Worm (Caenorhabditis elegans) whole organism, L4 larva: ENCODE results near the gene brap-2.

ENCODE experiments used
- F37D6.2 ChIP-seq: sonication (generic microtip); optimal IDR thresholded peaks from 2 replicates; lab custom pipeline; 2016; ENCODE audit warnings: mild to moderate bottlenecking, missing genetic modification characterization, missing compliant biosample characterization
- Y5F2A.4 ChIP-seq: fragments of 200-800 bp; sonication (Bioruptor generic); optimal IDR thresholded peaks from 2 replicates; lab custom pipeline; 2018; ENCODE audit warnings: mild to moderate bottlenecking, missing genetic modification characterization, missing compliant biosample characterization
- Y75B8A.6 ChIP-seq: fragments of 200-800 bp; sonication (Bioruptor generic); IDR thresholded peaks from 2 replicates; pipeline ENCODE4 v1.3.6; 2022; ENCODE audit warnings: missing genetic modification reagents, missing genetic modification characterization, missing compliant biosample characterization
- aha-1 ChIP-seq: fragments of 150-350 bp; peaks from one replicate; lab custom pipeline; 2014; ENCODE audit warnings: missing biosample characterization, missing genetic modification characterization
- attf-4 ChIP-seq: sonication (generic microtip); optimal IDR thresholded peaks from 3 replicates; lab custom pipeline; 2017; ENCODE audit warnings: missing biosample characterization, missing genetic modification characterization
- ceh-20 ChIP-seq: fragments of 200-800 bp; sonication (Bioruptor generic); IDR thresholded peaks from 2 replicates; pipeline ENCODE4 v1.3.6; 2022; ENCODE audit warnings: missing genetic modification reagents, missing genetic modification characterization, missing compliant biosample characterization
- ces-1 ChIP-seq: fragments of 150-350 bp; sonication (generic microtip); optimal IDR thresholded peaks from 4 replicates; lab custom pipeline; 2014; ENCODE audit warnings: missing biosample characterization, missing genetic modification reagents, missing genetic modification characterization
- cey-2 ChIP-seq: sonication (generic microtip); optimal IDR thresholded peaks from 3 replicates; lab custom pipeline; 2017; ENCODE audit warnings: missing genetic modification characterization, mild to moderate bottlenecking, missing compliant biosample characterization, antibody characterized with exemption, borderline replicate concordance; ENCODE audit not compliant: insufficient read depth
- daf-12 ChIP-seq: fragments of 150-350 bp; optimal IDR thresholded peaks from 2 replicates; lab custom pipeline; 2014; ENCODE audit warnings: missing biosample characterization, missing genetic modification reagents, missing genetic modification characterization
- daf-8 ChIP-seq: fragments of 200-800 bp; sonication (Bioruptor generic); IDR thresholded peaks from 2 replicates; pipeline ENCODE4 v1.3.6; 2022; ENCODE audit warnings: missing genetic modification characterization, missing compliant biosample characterization
- dmd-6 ChIP-seq: fragments of 200-800 bp; sonication (Bioruptor generic); IDR thresholded peaks from 2 replicates; pipeline ENCODE4 v1.3.6; 2022; ENCODE audit warnings: missing genetic modification reagents, missing genetic modification characterization, missing compliant biosample characterization
- dmd-8 ChIP-seq: fragments of 200-800 bp; sonication (Bioruptor generic); IDR thresholded peaks from 2 replicates; pipeline ENCODE4 v1.3.6; 2022; ENCODE audit warnings: missing genetic modification characterization, missing compliant biosample characterization
- dpl-1 ChIP-seq: fragments of 150-350 bp; optimal IDR thresholded peaks from 2 replicates; lab custom pipeline; 2014; ENCODE audit warnings: missing biosample characterization, missing genetic modification reagents, missing genetic modification characterization
- duxl-1 ChIP-seq: sonication (generic microtip); optimal IDR thresholded peaks from 2 replicates; lab custom pipeline; 2016; ENCODE audit warnings: mild to moderate bottlenecking, missing genetic modification characterization, moderate library complexity, missing compliant biosample characterization; ENCODE audit not compliant: poor library complexity
- egl-43 ChIP-seq: fragments of 200-800 bp; sonication (Bioruptor generic); IDR thresholded peaks from 2 replicates; pipeline ENCODE4 v1.3.6; 2022; ENCODE audit warnings: missing genetic modification reagents, missing genetic modification characterization, missing compliant biosample characterization
- fkh-10 ChIP-seq: fragments of 150-350 bp; optimal IDR thresholded peaks from 2 replicates; lab custom pipeline; 2014; ENCODE audit warnings: missing biosample characterization, missing genetic modification reagents, missing genetic modification characterization
- gei-8 ChIP-seq: fragments of 200-800 bp; sonication (Bioruptor generic); optimal IDR thresholded peaks from 2 replicates; lab custom pipeline; 2018; ENCODE audit warnings: mild to moderate bottlenecking, missing genetic modification characterization, missing compliant biosample characterization
- hlh-11 ChIP-seq: fragments of 200-800 bp; sonication (Bioruptor generic); optimal IDR thresholded peaks from 2 replicates; lab custom pipeline; 2018; ENCODE audit warnings: mild to moderate bottlenecking, missing genetic modification characterization, missing compliant biosample characterization
- hlh-30 ChIP-seq: sonication (generic microtip); optimal IDR thresholded peaks from 2 replicates; lab custom pipeline; 2017; ENCODE audit warnings: antibody characterized with exemption, mild to moderate bottlenecking, missing genetic modification characterization, missing compliant biosample characterization; ENCODE audit not compliant: insufficient read depth
- lin-13 ChIP-seq: fragments of 150-350 bp; optimal IDR thresholded peaks from 2 replicates; lab custom pipeline; 2014; ENCODE audit warnings: missing biosample characterization, missing genetic modification reagents, missing genetic modification characterization
- lin-39 ChIP-seq: fragments of 150-350 bp; optimal IDR thresholded peaks from 2 replicates; lab custom pipeline; 2014; ENCODE audit warnings: missing biosample characterization, missing genetic modification reagents, missing genetic modification characterization
- lir-3 ChIP-seq: sonication (generic microtip); optimal IDR thresholded peaks from 2 replicates; lab custom pipeline; 2016; ENCODE audit warnings: mild to moderate bottlenecking, missing genetic modification characterization, missing compliant biosample characterization
- lsy-2 ChIP-seq, 2 experiments: fragments of 150-350 bp in 1 of 2; sonication (generic microtip) in 1 of 2; optimal IDR thresholded peaks; 2 replicates each; lab custom pipeline; 2014 to 2017; ENCODE audit warnings: missing biosample characterization in 2 of 2, missing genetic modification characterization in 2 of 2
- mep-1 ChIP-seq: fragments of 150-350 bp; sonication (generic microtip); optimal IDR thresholded peaks from 3 replicates; lab custom pipeline; 2014; ENCODE audit warnings: missing biosample characterization, missing genetic modification characterization
- mes-2 ChIP-seq: sonication (generic microtip); optimal IDR thresholded peaks from 2 replicates; lab custom pipeline; 2016; ENCODE audit warnings: missing genotype, mild to moderate bottlenecking, missing genetic modification characterization, missing compliant biosample characterization; ENCODE audit not compliant: poor library complexity, severe bottlenecking
- mxl-2 ChIP-seq: fragments of 200-800 bp; sonication (Bioruptor generic); conservative IDR thresholded peaks from 2 replicates; pipeline ENCODE4 v1.3.6; 2022; ENCODE audit warnings: missing genetic modification reagents, missing genetic modification characterization, missing compliant biosample characterization
- mxl-3 ChIP-seq: fragments of 200-800 bp; sonication (Bioruptor generic); optimal IDR thresholded peaks from 2 replicates; lab custom pipeline; 2018; ENCODE audit warnings: mild to moderate bottlenecking, missing genetic modification characterization, missing compliant biosample characterization
- nhr-102 ChIP-seq: sonication (generic microtip); optimal IDR thresholded peaks from 2 replicates; lab custom pipeline; 2016; ENCODE audit warnings: mild to moderate bottlenecking, missing genetic modification characterization, moderate library complexity, missing compliant biosample characterization
- nhr-11 ChIP-seq: fragments of 150-350 bp; optimal IDR thresholded peaks from 2 replicates; lab custom pipeline; 2014; ENCODE audit warnings: missing biosample characterization, missing genetic modification characterization
- nhr-237 ChIP-seq: sonication (generic microtip); optimal IDR thresholded peaks from 2 replicates; lab custom pipeline; 2017; ENCODE audit warnings: missing biosample characterization, missing genetic modification characterization
- nhr-28 ChIP-seq: fragments of 150-350 bp; optimal IDR thresholded peaks from 2 replicates; lab custom pipeline; 2014; ENCODE audit warnings: missing biosample characterization, missing genetic modification characterization
- nhr-42 ChIP-seq: fragments of 200-800 bp; sonication (Bioruptor generic); IDR thresholded peaks from 2 replicates; pipeline ENCODE4 v1.3.6; 2022; ENCODE audit warnings: missing genetic modification characterization, missing compliant biosample characterization
- nhr-48 ChIP-seq: sonication (generic microtip); optimal IDR thresholded peaks from 2 replicates; lab custom pipeline; 2016; ENCODE audit warnings: mild to moderate bottlenecking, missing genetic modification characterization, missing compliant biosample characterization
- nhr-6 ChIP-seq: fragments of 150-350 bp; optimal IDR thresholded peaks from 2 replicates; lab custom pipeline; 2014; ENCODE audit warnings: missing biosample characterization, missing genetic modification characterization
- nhr-76 ChIP-seq: fragments of 150-350 bp; optimal IDR thresholded peaks from 2 replicates; lab custom pipeline; 2014; ENCODE audit warnings: missing biosample characterization, missing genetic modification characterization
- saeg-2 ChIP-seq: fragments of 200-800 bp; sonication (Bioruptor generic); IDR thresholded peaks from 2 replicates; pipeline ENCODE4 v1.3.6; 2022; ENCODE audit warnings: missing genetic modification reagents, missing genetic modification characterization, missing compliant biosample characterization
- sdz-12 ChIP-seq: fragments of 200-800 bp; sonication (Bioruptor generic); optimal IDR thresholded peaks from 2 replicates; lab custom pipeline; 2018; ENCODE audit warnings: mild to moderate bottlenecking, missing genetic modification characterization, missing compliant biosample characterization
- snpc-1.2 ChIP-seq: fragments of 200-800 bp; sonication (Bioruptor generic); IDR thresholded peaks from 2 replicates; pipeline ENCODE4 v1.3.6; 2022; ENCODE audit warnings: missing genetic modification reagents, missing genetic modification characterization, missing compliant biosample characterization
- snpc-4 ChIP-seq: fragments of 150-350 bp; optimal IDR thresholded peaks from 2 replicates; lab custom pipeline; 2014; ENCODE audit warnings: missing biosample characterization, missing genetic modification characterization
- spr-3 ChIP-seq: fragments of 200-800 bp; sonication (Bioruptor generic); optimal IDR thresholded peaks from 2 replicates; lab custom pipeline; 2018; ENCODE audit warnings: mild to moderate bottlenecking, missing genetic modification characterization, missing compliant biosample characterization
- tag-97 ChIP-seq: fragments of 200-800 bp; sonication (Bioruptor generic); IDR thresholded peaks from 2 replicates; pipeline ENCODE4 v1.3.6; 2022; ENCODE audit warnings: missing genetic modification characterization, missing compliant biosample characterization
- unc-130 ChIP-seq: sonication (generic microtip); optimal IDR thresholded peaks from 2 replicates; lab custom pipeline; 2016; ENCODE audit warnings: missing genetic modification reagents, missing genetic modification characterization, missing compliant biosample characterization
- unc-39 ChIP-seq: sonication (generic microtip); optimal IDR thresholded peaks from 2 replicates; lab custom pipeline; 2017; ENCODE audit warnings: missing biosample characterization, missing genetic modification characterization
- zip-11 ChIP-seq: fragments of 200-800 bp; sonication (Bioruptor generic); IDR thresholded peaks from 2 replicates; pipeline ENCODE4 v1.3.6; 2022; ENCODE audit warnings: missing genetic modification characterization, missing compliant biosample characterization
- zip-2 ChIP-seq: fragments of 150-350 bp; optimal IDR thresholded peaks from 2 replicates; lab custom pipeline; 2014; ENCODE audit warnings: missing biosample characterization, missing genetic modification characterization
- ztf-11 ChIP-seq: fragments of 150-350 bp; optimal IDR thresholded peaks from 2 replicates; lab custom pipeline; 2014; ENCODE audit warnings: missing biosample characterization, missing genetic modification characterization
- ztf-7 ChIP-seq: fragments of 150-350 bp; optimal IDR thresholded peaks from 2 replicates; lab custom pipeline; 2014; ENCODE audit warnings: missing biosample characterization, missing genetic modification characterization

brap-2 gene

DNA sequence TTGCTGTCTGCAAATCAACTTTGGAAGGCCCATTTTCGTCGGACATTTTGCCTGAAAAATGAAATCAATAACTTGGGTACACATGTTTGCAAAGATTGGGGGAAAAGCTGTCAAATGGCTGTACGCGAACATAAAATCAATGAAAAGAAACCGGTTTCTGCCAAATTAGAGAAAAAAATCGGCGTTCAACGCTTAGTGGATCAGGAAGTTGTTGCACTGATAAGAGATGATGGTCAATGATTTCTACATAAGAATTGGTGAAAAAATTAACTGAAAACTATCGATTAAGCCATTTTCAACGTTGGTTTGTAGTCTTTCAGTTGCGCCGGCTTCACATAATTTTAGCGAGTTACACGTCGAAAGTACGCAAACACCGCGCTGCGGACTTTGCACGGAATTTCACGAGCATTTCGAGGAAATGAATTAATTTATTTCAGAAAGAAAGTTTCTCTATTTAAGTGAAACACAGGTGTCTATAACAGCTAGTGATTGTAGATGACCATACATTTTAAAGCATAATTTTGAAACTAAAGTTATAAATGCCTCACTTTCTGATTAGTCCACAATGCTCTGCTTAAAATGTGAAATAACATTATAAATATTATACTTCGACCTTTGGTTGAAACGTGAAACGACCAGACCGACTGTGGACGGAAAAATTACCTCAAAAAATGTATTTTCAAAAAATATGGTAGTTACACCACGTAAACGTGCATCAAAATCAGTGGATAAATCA lies 36.7 kb upstream of the brap-2 start, which contains the start of the genes F07F6.4 and F07F6.2 (continued):
- TF ChIP-seq nhr-76 (tag; lab: Kevin White, UChicago), result no peak
- TF ChIP-seq lin-39 (tag; lab: Kevin White, UChicago), result no peak
- no peak for TF ChIP-seq ceh-20
- no peak for TF ChIP-seq sdz-12 (GFP tag; lab: Kevin White, UChicago)
- no peak for TF ChIP-seq zip-11
- TF ChIP-seq spr-3 (GFP tag; lab: Kevin White, UChicago), result no peak
- TF ChIP-seq nhr-11, result no peak
- no peak for TF ChIP-seq ztf-7 (tag; lab: Kevin White, UChicago)
- TF ChIP-seq cey-2, result no peak
- TF ChIP-seq dmd-6, result no peak
- no peak for TF ChIP-seq F37D6.2

DNA sequence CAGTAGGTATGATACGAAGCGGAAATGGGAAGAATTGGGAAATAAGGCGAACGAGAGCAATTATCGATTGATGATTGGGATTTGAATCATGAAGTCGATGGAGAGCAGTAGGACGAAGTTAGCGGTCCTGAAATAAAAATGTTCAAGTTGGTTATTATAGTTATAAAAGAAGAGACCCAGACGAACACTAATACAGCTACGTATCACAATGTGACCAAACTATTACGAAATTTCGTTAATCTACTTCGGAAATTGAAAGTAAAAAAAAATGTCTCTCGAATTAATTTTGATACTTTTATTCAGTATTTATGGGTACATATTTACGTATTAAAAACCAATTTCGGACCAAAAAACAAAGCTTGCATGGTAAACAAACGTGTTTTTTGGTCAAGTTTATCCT lies 33.5 kb upstream of the brap-2 start:
- TF ChIP-seq cey-2 (no peak), nhr-6 (tag; lab: Kevin White, UChicago) (no peak), nhr-11 (no peak), nhr-102 (tag; lab: Kevin White, UChicago) (no peak), nhr-48 (no peak), tag-97 (GFP tag; lab: Robert Waterston, UW) (no peak), nhr-42 (GFP tag; lab: Robert Waterston, UW) (no peak), nhr-28 (tag; lab: Kevin White, UChicago) (peak; percentile 19), ceh-20 (no peak)
- TF ChIP-seq, all 104 proteins: peak for 1

- no peak for TF ChIP-seq fkh-10 (GFP tag; lab: Kevin White, UChicago)
- TF ChIP-seq nhr-237 (tag; lab: Kevin White, UChicago), result no peak
- TF ChIP-seq dmd-6, result peak; percentile 38; the same call in 1 of the 2 replicates
- peak; percentile 97 for TF ChIP-seq hlh-30 (tag; lab: Kevin White, UChicago)
- TF ChIP-seq mxl-3 (GFP tag; lab: Kevin White, UChicago), result peak; percentile 58
- TF ChIP-seq mep-1, result peak; percentile 78
- no peak for TF ChIP-seq nhr-76 (tag; lab: Kevin White, UChicago)
- TF ChIP-seq daf-8, result no peak
- no peak for TF ChIP-seq Y5F2A.4
- peak; percentile 41 for TF ChIP-seq mes-2 (tag; lab: Kevin White, UChicago)
- peak; percentile 16 for TF ChIP-seq dpl-1
- no peak for TF ChIP-seq saeg-2 (GFP tag; lab: Robert Waterston, UW)
- TF ChIP-seq aha-1 (tag; lab: Kevin White, UChicago), result no peak
- no peak for TF ChIP-seq snpc-4 (tag; lab: Kevin White, UChicago)
- TF ChIP-seq nhr-28 (tag; lab: Kevin White, UChicago), result peak; percentile 76
- TF ChIP-seq F37D6.2, result no peak
- no peak for TF ChIP-seq snpc-1.2
- no peak for TF ChIP-seq attf-4 (tag; lab: Kevin White, UChicago)
- no peak for TF ChIP-seq dmd-8 (GFP tag; lab: Robert Waterston, UW)
- peak; percentile 77 for TF ChIP-seq hlh-11
- TF ChIP-seq unc-130 (GFP tag; lab: Kevin White, UChicago), result no peak
- peak; percentile 38 for TF ChIP-seq nhr-48
- no peak for TF ChIP-seq ztf-7 (tag; lab: Kevin White, UChicago)
- TF ChIP-seq duxl-1 (tag; lab: Kevin White, UChicago), result no peak
- TF ChIP-seq unc-39, result no peak
- no peak for TF ChIP-seq ztf-11
- no peak for TF ChIP-seq gei-8 (GFP tag; lab: Kevin White, UChicago)
- peak in 1 of 2 experiments; percentile 69 for TF ChIP-seq lsy-2 (tag; optimal IDR thresholded peaks at IDR 0.05; lab: Kevin White, UChicago)
- no peak for TF ChIP-seq daf-12 (tag; lab: Kevin White, UChicago)
- no peak for TF ChIP-seq lir-3 (tag; lab: Kevin White, UChicago)
- TF ChIP-seq zip-2 (tag; lab: Kevin White, UChicago), result no peak
- TF ChIP-seq Y75B8A.6 (GFP tag; lab: Robert Waterston, UW), result no peak
- TF ChIP-seq egl-43 (GFP tag; lab: Robert Waterston, UW), result no peak
- no peak for TF ChIP-seq mxl-2
- no peak for TF ChIP-seq ces-1
- no peak for TF ChIP-seq lin-13 (GFP tag; lab: Kevin White, UChicago)
Measured at ce11 chrII:5426054-5426453, 33.1 kb upstream of the brap-2 start.
